Fruit fly (Drosophila melanogaster): Measurements from ENCODE around the gene CG44038.

DNA sequence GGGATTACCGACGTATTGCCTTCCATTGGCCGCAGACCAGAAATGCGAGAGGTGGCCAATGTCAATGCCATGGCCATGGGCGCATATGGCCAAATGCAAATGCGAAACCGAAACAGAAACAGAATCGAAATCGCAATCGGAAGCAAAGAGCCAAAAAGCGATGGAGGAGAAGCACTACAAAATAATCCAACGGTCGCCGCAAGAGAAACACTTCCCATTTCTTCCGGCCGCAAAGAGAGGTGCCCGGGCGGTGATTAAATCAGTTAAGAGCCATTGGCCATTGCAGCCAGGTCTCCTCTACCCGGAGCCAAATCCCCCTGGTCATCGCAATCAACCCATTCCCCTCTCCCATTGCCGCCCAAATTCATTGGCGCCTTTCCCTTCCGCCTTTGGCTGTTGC lies 46.6 kb upstream of the CG44038 start, which contains the start of gene CG14742:
- no peak for TF ChIP-seq CG4404 (GFP tag; IDR thresholded peaks at IDR 0.05)
- TF ChIP-seq Dref (GFP tag; IDR thresholded peaks at IDR 0.05) = no peak
- no peak for TF ChIP-seq cg (GFP tag; optimal IDR thresholded peaks at IDR 0.05)
- TF ChIP-seq row (GFP tag; IDR thresholded peaks at IDR 0.05) = no peak
- no peak for TF ChIP-seq CG17385 (GFP tag; optimal IDR thresholded peaks at IDR 0.05)
- TF ChIP-seq pita (GFP tag; optimal IDR thresholded peaks at IDR 0.05) = no peak
- TF ChIP-seq CG12071 (GFP tag; optimal IDR thresholded peaks at IDR 0.05) = no peak
- TF ChIP-seq CG10431 (GFP tag; optimal IDR thresholded peaks at IDR 0.05) = no peak

Data from whole organism, embryonic.